Worm (Caenorhabditis elegans) whole organism, young adult: ENCODE measurements around the gene gos-28.

Experiments used
- C06A6.2 ChIP-seq: fragments of 200-800 bp; sonication (Bioruptor generic); conservative IDR thresholded peaks from 2 replicates; pipeline ENCODE4 v1.3.6; 2022; ENCODE audit warnings: missing genetic modification characterization, missing compliant biosample characterization
- F10E7.11 ChIP-seq: sonication (generic microtip); optimal IDR thresholded peaks from 2 replicates; lab custom pipeline; 2017; ENCODE audit warnings: mild to moderate bottlenecking, missing genetic modification characterization, moderate library complexity, missing compliant biosample characterization
- F49E8.2 ChIP-seq: sonication (generic microtip); optimal IDR thresholded peaks from 3 replicates; lab custom pipeline; 2017; ENCODE audit warnings: missing genetic modification characterization, mild to moderate bottlenecking, missing compliant biosample characterization, antibody characterized with exemption, moderate library complexity; ENCODE audit not compliant: insufficient read depth
- Y79H2A.3 ChIP-seq: fragments of 200-800 bp; sonication (Bioruptor generic); conservative IDR thresholded peaks from 2 replicates; pipeline ENCODE4 v1.3.6; 2022; ENCODE audit warnings: missing genetic modification reagents, missing genetic modification characterization, missing compliant biosample characterization
- ZK185.1 ChIP-seq: sonication (generic microtip); optimal IDR thresholded peaks from 2 replicates; lab custom pipeline; 2016; ENCODE audit warnings: mild to moderate bottlenecking, missing genetic modification characterization, missing compliant biosample characterization; ENCODE audit not compliant: poor library complexity, severe bottlenecking
- ama-1 ChIP-seq, 3 experiments: fragments of 150-350 bp in 1 of 3; sonication (generic microtip) in 2 of 3; optimal IDR thresholded peaks; 2 replicates each; lab custom pipeline; 2014 to 2018; ENCODE audit warnings: missing biosample characterization in 2 of 3, missing genetic modification characterization in 2 of 3, missing genetic modification reagents in 2 of 3
- aptf-2 ChIP-seq: fragments of 200-800 bp; sonication (Bioruptor generic); conservative IDR thresholded peaks from 2 replicates; pipeline ENCODE4 v1.3.6; 2022; ENCODE audit warnings: missing genetic modification reagents, missing genetic modification characterization, missing compliant biosample characterization
- aptf-3 ChIP-seq: fragments of 200-800 bp; sonication (Bioruptor generic); IDR thresholded peaks from 2 replicates; pipeline ENCODE4 v1.3.6; 2022; ENCODE audit warnings: missing genetic modification characterization, missing compliant biosample characterization
- attf-5 ChIP-seq: fragments of 200-800 bp; sonication (Bioruptor generic); optimal IDR thresholded peaks from 2 replicates; lab custom pipeline; 2018; ENCODE audit warnings: mild to moderate bottlenecking, missing genetic modification characterization, missing compliant biosample characterization
- attf-6 ChIP-seq: fragments of 200-800 bp; sonication (Bioruptor generic); IDR thresholded peaks from 2 replicates; pipeline ENCODE4 v1.3.6; 2022; ENCODE audit warnings: missing genetic modification reagents, missing genetic modification characterization, missing compliant biosample characterization
- ceh-58 ChIP-seq: fragments of 200-800 bp; sonication (Bioruptor generic); IDR thresholded peaks from 2 replicates; pipeline ENCODE4 v1.3.6; 2022; ENCODE audit warnings: missing genetic modification characterization, missing compliant biosample characterization
- chd-7 ChIP-seq: sonication (generic microtip); optimal IDR thresholded peaks from 2 replicates; lab custom pipeline; 2016; ENCODE audit warnings: mild to moderate bottlenecking, missing genetic modification characterization, moderate library complexity, missing compliant biosample characterization
- die-1 ChIP-seq: sonication (generic microtip); optimal IDR thresholded peaks from 2 replicates; lab custom pipeline; 2016; ENCODE audit warnings: missing genotype, mild to moderate bottlenecking, missing genetic modification characterization, missing compliant biosample characterization
- dox-1 ChIP-seq: fragments of 200-800 bp; sonication (Bioruptor generic); IDR thresholded peaks from 2 replicates; pipeline ENCODE4 v1.3.6; 2022; ENCODE audit warnings: missing genetic modification reagents, missing genetic modification characterization, missing compliant biosample characterization
- gei-17 ChIP-seq: fragments of 200-800 bp; sonication (Bioruptor generic); optimal IDR thresholded peaks from 2 replicates; lab custom pipeline; 2018; ENCODE audit warnings: mild to moderate bottlenecking, missing genetic modification characterization, missing compliant biosample characterization
- hlh-12 ChIP-seq: sonication (generic microtip); optimal IDR thresholded peaks from 2 replicates; lab custom pipeline; 2016; ENCODE audit warnings: missing genetic modification characterization, missing compliant biosample characterization
- hlh-26 ChIP-seq: fragments of 200-800 bp; sonication (Bioruptor generic); conservative IDR thresholded peaks from 2 replicates; pipeline ENCODE4 v1.3.6; 2022; ENCODE audit warnings: missing genetic modification reagents, missing genetic modification characterization, missing compliant biosample characterization
- hmg-1.2 ChIP-seq: fragments of 200-800 bp; sonication (Bioruptor generic); IDR thresholded peaks from 2 replicates; pipeline ENCODE4 v1.3.6; 2022; ENCODE audit warnings: missing genetic modification reagents, missing genetic modification characterization, missing compliant biosample characterization
- hsf-1 ChIP-seq: fragments of 200-800 bp; sonication (Bioruptor generic); IDR thresholded peaks from 2 replicates; pipeline ENCODE4 v1.3.6; 2022; ENCODE audit warnings: missing genetic modification reagents, missing genetic modification characterization, missing compliant biosample characterization
- lag-1 ChIP-seq: fragments of 200-800 bp; sonication (Bioruptor generic); IDR thresholded peaks from 2 replicates; pipeline ENCODE4 v1.3.6; 2022; ENCODE audit warnings: missing genetic modification reagents, missing genetic modification characterization, missing compliant biosample characterization
- let-607 ChIP-seq, 2 experiments: fragments of 200-800 bp in 1 of 2; sonication (Bioruptor generic) in 1 of 2; sonication (generic microtip) in 1 of 2; optimal IDR thresholded peaks; 2 replicates each; lab custom pipeline; 2016 to 2018; ENCODE audit warnings: mild to moderate bottlenecking in 2 of 2, missing compliant biosample characterization in 2 of 2, missing genetic modification characterization in 2 of 2, moderate library complexity in 2 of 2, missing genotype in 1 of 2
- lin-26 ChIP-seq: fragments of 200-800 bp; sonication (Bioruptor generic); IDR thresholded peaks from 2 replicates; pipeline ENCODE4 v1.3.6; 2022; ENCODE audit warnings: missing genetic modification reagents, missing genetic modification characterization, missing compliant biosample characterization
- lin-35 ChIP-seq, 3 experiments: fragments of 150-350 bp in 2 of 3; sonication (generic microtip) in 1 of 3; optimal IDR thresholded peaks; 2 replicates each; lab custom pipeline; 2014 to 2018; ENCODE audit warnings: missing biosample characterization in 3 of 3, missing genetic modification characterization in 3 of 3, missing genetic modification reagents in 3 of 3
- lin-40 ChIP-seq: sonication (generic microtip); optimal IDR thresholded peaks from 2 replicates; lab custom pipeline; 2016; ENCODE audit warnings: missing genetic modification characterization, mild to moderate bottlenecking, missing compliant biosample characterization, missing genotype, missing genetic modification reagents
- madf-10 ChIP-seq: sonication (generic microtip); optimal IDR thresholded peaks from 2 replicates; lab custom pipeline; 2016; ENCODE audit warnings: mild to moderate bottlenecking, missing genetic modification characterization, missing compliant biosample characterization
- madf-8 ChIP-seq: fragments of 200-800 bp; sonication (Bioruptor generic); conservative IDR thresholded peaks from 2 replicates; pipeline ENCODE4 v1.3.6; 2022; ENCODE audit warnings: missing genetic modification reagents, missing genetic modification characterization, missing compliant biosample characterization
- mcd-1 ChIP-seq: fragments of 200-800 bp; sonication (Bioruptor generic); IDR thresholded peaks from 2 replicates; pipeline ENCODE4 v1.3.6; 2022; ENCODE audit warnings: missing genetic modification reagents, missing genetic modification characterization, missing compliant biosample characterization
- nhr-80 ChIP-seq: sonication (generic microtip); optimal IDR thresholded peaks from 2 replicates; lab custom pipeline; 2016; ENCODE audit warnings: missing genetic modification characterization, missing compliant biosample characterization
- nhr-90 ChIP-seq: sonication (generic microtip); optimal IDR thresholded peaks from 2 replicates; lab custom pipeline; 2016; ENCODE audit warnings: missing genotype, mild to moderate bottlenecking, missing genetic modification characterization, missing compliant biosample characterization
- pbrm-1 ChIP-seq: fragments of 200-800 bp; sonication (Bioruptor generic); IDR thresholded peaks from 2 replicates; pipeline ENCODE4 v1.3.6; 2022; ENCODE audit warnings: missing genetic modification reagents, missing genetic modification characterization, missing compliant biosample characterization
- sdz-38 ChIP-seq: sonication (generic microtip); optimal IDR thresholded peaks from 2 replicates; lab custom pipeline; 2016; ENCODE audit warnings: missing genotype, missing genetic modification characterization, missing compliant biosample characterization
- sea-2 ChIP-seq: fragments of 200-800 bp; sonication (Bioruptor generic); IDR thresholded peaks from 2 replicates; pipeline ENCODE4 v1.3.6; 2022; ENCODE audit warnings: missing genetic modification characterization, missing compliant biosample characterization
- snpc-1.3 ChIP-seq: sonication (generic microtip); optimal IDR thresholded peaks from 2 replicates; lab custom pipeline; 2017; ENCODE audit warnings: missing genetic modification characterization, mild to moderate bottlenecking, missing compliant biosample characterization, antibody characterized with exemption, moderate library complexity, missing genotype, missing genetic modification reagents; ENCODE audit not compliant: insufficient read depth
- sptf-2 ChIP-seq: fragments of 200-800 bp; sonication (Bioruptor generic); optimal IDR thresholded peaks from 2 replicates; lab custom pipeline; 2018; ENCODE audit warnings: mild to moderate bottlenecking, missing genetic modification characterization, missing compliant biosample characterization
- tbp1 ChIP-seq: fragments of 200-800 bp; sonication (Bioruptor generic); optimal IDR thresholded peaks from 2 replicates; lab custom pipeline; 2018; ENCODE audit warnings: mild to moderate bottlenecking, missing genetic modification characterization, missing compliant biosample characterization
- xnd-1 ChIP-seq: sonication (generic microtip); optimal IDR thresholded peaks from 2 replicates; lab custom pipeline; 2016; ENCODE audit warnings: missing genotype, missing genetic modification reagents, missing genetic modification characterization, missing compliant biosample characterization
- zfh-2 ChIP-seq: fragments of 200-800 bp; sonication (Bioruptor generic); conservative IDR thresholded peaks from 2 replicates; pipeline ENCODE4 v1.3.6; 2022; ENCODE audit warnings: missing genetic modification reagents, missing genetic modification characterization, missing compliant biosample characterization
- ztf-25 ChIP-seq: fragments of 200-800 bp; sonication (Bioruptor generic); IDR thresholded peaks from 2 replicates; pipeline ENCODE4 v1.3.6; 2022; ENCODE audit warnings: missing genetic modification reagents, missing genetic modification characterization, missing compliant biosample characterization
- ztf-26 ChIP-seq: sonication (generic microtip); optimal IDR thresholded peaks from 2 replicates; lab custom pipeline; 2017; ENCODE audit warnings: missing genetic modification characterization, missing compliant biosample characterization
- ztf-3 ChIP-seq: fragments of 200-800 bp; sonication (Bioruptor generic); optimal IDR thresholded peaks from 2 replicates; lab custom pipeline; 2018; ENCODE audit warnings: mild to moderate bottlenecking, missing genetic modification characterization, missing compliant biosample characterization
- ztf-6 ChIP-seq: fragments of 200-800 bp; sonication (Bioruptor generic); IDR thresholded peaks from 2 replicates; pipeline ENCODE4 v1.3.6; 2022; ENCODE audit warnings: missing genetic modification reagents, missing genetic modification characterization, missing compliant biosample characterization

The gos-28 gene

ce11 chrIII:7380120-7380519 is 31.1 kb upstream of the gos-28 start:
- TF ChIP-seq attf-6 (GFP tag; lab: Robert Waterston, UW) (no peak), C06A6.2 (no peak), lin-40 (tag; lab: Kevin White, UChicago) (no peak), snpc-1.3 (tag; lab: Kevin White, UChicago) (no peak), F49E8.2 (tag; lab: Kevin White, UChicago) (no peak), attf-5 (no peak)

- TF ChIP-seq tbp1 (peak; percentile 60), pbrm-1 (GFP tag; lab: Robert Waterston, UW) (0 out of 2 replicates have a peak, but pooled peaks have one; percentile 8), ama-1 (optimal IDR thresholded peaks at IDR 0.05; lab: Kevin White, UChicago) (no peak), ama-1 (GFP tag; optimal IDR thresholded peaks at IDR 0.05; lab: Kevin White, UChicago) (no peak), madf-8 (GFP tag; lab: Robert Waterston, UW) (no peak)
These were observed 30.0 kb upstream of the gos-28 start, which contains the start of gene T20B12.7 for ce11 chrIII:7378945-7379344. T20B12.7 (minus strand) TSS chrIII:7379045.

ce11 chrIII:7378522-7378921 is 29.5 kb upstream of the gos-28 start:
- TF ChIP-seq xnd-1 (tag; lab: Kevin White, UChicago) (no peak), hsf-1 (GFP tag; lab: Robert Waterston, UW) (0 out of 2 replicates have a peak, but pooled peaks have one; percentile 36)

DNA sequence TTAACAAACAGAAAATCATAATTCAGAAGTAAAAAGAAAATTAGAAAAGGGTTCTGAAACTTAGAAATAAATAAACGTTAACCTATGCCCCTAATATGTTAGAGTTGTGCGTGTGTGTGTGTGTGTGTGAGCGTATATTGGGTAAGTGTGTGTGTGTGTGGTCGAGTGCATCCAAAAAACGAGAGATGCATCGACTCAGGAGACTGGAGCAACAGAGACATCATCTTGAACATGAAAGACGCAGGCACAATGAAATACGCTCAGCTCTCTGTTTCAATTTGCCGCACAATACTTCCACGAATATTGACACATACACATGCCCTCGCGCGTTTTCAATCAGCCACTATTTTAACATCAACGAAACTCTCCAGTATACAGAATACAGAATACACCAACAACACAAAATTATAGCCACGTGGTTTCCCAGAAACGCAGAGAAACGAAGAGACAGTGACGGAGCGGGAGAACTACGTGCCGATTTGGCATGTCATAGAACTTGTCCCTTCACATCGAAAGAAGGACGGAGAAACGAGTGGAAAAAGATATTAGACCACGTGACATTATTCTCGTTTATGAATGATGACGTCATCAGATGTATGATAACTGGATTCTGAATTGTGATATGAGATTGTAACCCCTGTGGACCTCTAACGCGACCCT is 27.3 kb upstream of the gos-28 start:
- TF ChIP-seq nhr-90 (tag; lab: Kevin White, UChicago) (peak; percentile 20), Y79H2A.3 (no peak), sdz-38 (tag; lab: Kevin White, UChicago) (no peak), ztf-26 (peak; percentile 86), F10E7.11 (tag; lab: Kevin White, UChicago) (no peak), sptf-2 (no peak), let-607 (tag; optimal IDR thresholded peaks at IDR 0.05; lab: Kevin White, UChicago) (peak; percentile 76 to 84), zfh-2 (no peak), C06A6.2 (peak; percentile 62; the same call in 1 of the 2 replicates), madf-10 (tag; lab: Kevin White, UChicago) (peak; percentile 69), aptf-2 (no peak), die-1 (tag; lab: Kevin White, UChicago) (peak; percentile 33), sea-2 (GFP tag; lab: Robert Waterston, UW) (no peak), chd-7 (peak; percentile 80), madf-8 (GFP tag; lab: Robert Waterston, UW) (no peak), dox-1 (GFP tag; lab: Robert Waterston, UW) (peak; percentile 56), lin-26 (GFP tag; lab: Robert Waterston, UW) (0 out of 2 replicates have a peak, but pooled peaks have one; percentile 52), ceh-58 (GFP tag; lab: Robert Waterston, UW) (no peak), lin-35 (GFP tag; optimal IDR thresholded peaks at IDR 0.05; lab: Kevin White, UChicago) (no peak), hlh-12 (no peak), hmg-1.2 (GFP tag; lab: Robert Waterston, UW) (peak; percentile 24; the same call in 1 of the 2 replicates), lag-1 (GFP tag; lab: Robert Waterston, UW) (no peak), ztf-6 (GFP tag; lab: Robert Waterston, UW) (no peak), gei-17 (peak; percentile 49), ztf-25 (GFP tag; lab: Robert Waterston, UW) (no peak), hlh-26 (no peak), nhr-80 (tag; lab: Kevin White, UChicago) (peak; percentile 73), mcd-1 (GFP tag; lab: Robert Waterston, UW) (peak; percentile 48; the same call in 1 of the 2 replicates), attf-5 (peak; percentile 69), ztf-3 (GFP tag; lab: Kevin White, UChicago) (no peak), ZK185.1 (tag; lab: Kevin White, UChicago) (peak; percentile 50), aptf-3 (GFP tag; lab: Robert Waterston, UW) (no peak)
